Fruit fly (Drosophila melanogaster) whole organism, wandering third instar larva: Measurements from ENCODE around the gene P5CDh2.

Experiments
- Dfd ChIP-seq: fragments of >200 bp; optimal IDR thresholded peaks from 2 replicates; lab custom pipeline; 2017; ENCODE audit warnings: missing biosample characterization, missing genetic modification characterization
- Hr83 ChIP-seq: fragments of 200-300 bp; sonication (Bioruptor generic); optimal IDR thresholded peaks from 2 replicates; lab custom pipeline; 2016; ENCODE audit warnings: missing biosample characterization, mild to moderate bottlenecking, missing genetic modification characterization, moderate library complexity; ENCODE audit not compliant: poor library complexity, severe bottlenecking
- Jra ChIP-seq: sonication (Bioruptor generic); optimal IDR thresholded peaks from 2 replicates; lab custom pipeline; 2016; ENCODE audit warnings: missing biosample characterization, missing genetic modification characterization
- h ChIP-seq: fragments of 200-800 bp; sonication (Bioruptor generic); optimal IDR thresholded peaks from 3 replicates; lab custom pipeline; 2016; ENCODE audit warnings: missing biosample characterization, mild to moderate bottlenecking, missing genetic modification characterization
- rgr ChIP-seq: fragments of 200-800 bp; sonication (Bioruptor generic); optimal IDR thresholded peaks from 3 replicates; lab custom pipeline; 2016; ENCODE audit warnings: missing biosample characterization, mild to moderate bottlenecking, missing genetic modification characterization
- woc ChIP-seq: sonication (Bioruptor generic); optimal IDR thresholded peaks from 2 replicates; lab custom pipeline; 2016; ENCODE audit warnings: missing biosample characterization, mild to moderate bottlenecking, missing genetic modification characterization

DNA sequence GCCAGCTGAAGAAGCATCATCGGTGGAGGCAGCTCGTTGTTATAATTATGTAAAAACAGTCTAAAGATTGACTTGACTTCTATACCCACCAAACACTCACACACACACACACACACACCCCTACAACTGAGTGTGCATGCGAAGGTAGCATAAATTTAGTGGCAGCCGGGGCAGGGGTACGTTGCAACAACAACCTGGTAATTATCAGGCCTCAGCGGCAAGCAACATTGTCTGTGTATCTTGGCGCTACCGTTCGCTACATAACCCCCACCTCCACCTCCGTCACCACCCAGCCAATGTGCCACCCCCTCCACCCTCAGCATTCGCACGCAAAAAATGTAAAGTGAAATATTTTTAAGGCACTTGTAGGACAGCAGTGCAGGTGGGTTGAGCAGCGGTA is 39.3 kb downstream of the P5CDh2 start:
- TF ChIP-seq rgr (GFP tag; lab: Kevin White, UChicago), result no peak
- TF ChIP-seq Jra, result no peak
- no peak for TF ChIP-seq Hr83 (GFP tag; lab: Kevin White, UChicago)
- TF ChIP-seq woc (GFP tag; lab: Kevin White, UChicago), result no peak
- TF ChIP-seq h, result no peak
- TF ChIP-seq Dfd, result peak; percentile 5
